Fruit fly (Drosophila melanogaster) whole organism, pupa: Measurements from ENCODE around the gene CG42553.
A peak's percentile ranks its signal among the peaks of the same experiment; 100 is the strongest.

ENCODE experiments used
- CG10348 ChIP-seq: fragments of 200-800 bp; sonication (Bioruptor generic); IDR thresholded peaks from 2 replicates; pipeline ENCODE4 v1.3.6; 2022; ENCODE audit warnings: missing biosample characterization, missing genetic modification characterization
- CG12605 ChIP-seq: fragments of 200-800 bp; sonication (Bioruptor generic); IDR thresholded peaks from 2 replicates; pipeline ENCODE4 v1.3.6; 2022; ENCODE audit warnings: missing biosample characterization, missing genetic modification characterization
- CG13204 ChIP-seq: fragments of 200-800 bp; sonication (Bioruptor generic); optimal IDR thresholded peaks from 2 replicates; lab custom pipeline; 2018; ENCODE audit warnings: missing biosample characterization, mild to moderate bottlenecking, missing genetic modification characterization, moderate library complexity
- CG14655 ChIP-seq: fragments of 200-800 bp; sonication (Bioruptor generic); optimal IDR thresholded peaks from 3 replicates; lab custom pipeline; 2017; ENCODE audit warnings: mild to moderate bottlenecking, missing biosample characterization, missing genetic modification reagents, missing genetic modification characterization
- CG15710 ChIP-seq: fragments of 200-800 bp; sonication (Bioruptor generic); optimal IDR thresholded peaks from 2 replicates; lab custom pipeline; 2018; ENCODE audit warnings: missing biosample characterization, mild to moderate bottlenecking, missing genetic modification characterization, moderate library complexity
- CG17806 ChIP-seq: fragments of 200-800 bp; sonication (Bioruptor generic); optimal IDR thresholded peaks from 2 replicates; lab custom pipeline; 2018; ENCODE audit warnings: missing biosample characterization, mild to moderate bottlenecking, missing genetic modification characterization, moderate library complexity
- CG32121 ChIP-seq: fragments of 200-800 bp; sonication (Bioruptor generic); IDR thresholded peaks from 2 replicates; pipeline ENCODE4 v1.3.6; 2022; ENCODE audit warnings: missing biosample characterization, missing genetic modification characterization
- CG34367 ChIP-seq: fragments of 200-800 bp; sonication (Bioruptor generic); optimal IDR thresholded peaks from 2 replicates; lab custom pipeline; 2018; ENCODE audit warnings: missing biosample characterization, mild to moderate bottlenecking, missing genetic modification characterization
- CG4496 ChIP-seq: fragments of 200-800 bp; sonication (Bioruptor generic); IDR thresholded peaks from 3 replicates; pipeline ENCODE4 v1.3.6; 2022; ENCODE audit warnings: missing biosample characterization, missing genetic modification characterization
- CG8159 ChIP-seq: fragments of 200-800 bp; sonication (Bioruptor generic); optimal IDR thresholded peaks from 3 replicates; lab custom pipeline; 2018; ENCODE audit warnings: missing biosample characterization, mild to moderate bottlenecking, missing genetic modification characterization, moderate library complexity
- CG8301 ChIP-seq: fragments of 200-800 bp; sonication (Bioruptor generic); optimal IDR thresholded peaks from 2 replicates; lab custom pipeline; 2018; ENCODE audit warnings: missing biosample characterization, mild to moderate bottlenecking, missing genetic modification characterization
- CG9948 ChIP-seq: fragments of 200-800 bp; sonication (Bioruptor generic); optimal IDR thresholded peaks from 2 replicates; lab custom pipeline; 2018; ENCODE audit warnings: missing biosample characterization, mild to moderate bottlenecking, missing genetic modification characterization, moderate library complexity
- D1 ChIP-seq: fragments of 200-800 bp; sonication (Bioruptor generic); optimal IDR thresholded peaks from 2 replicates; lab custom pipeline; 2018; ENCODE audit warnings: missing biosample characterization, mild to moderate bottlenecking, missing genetic modification characterization, moderate library complexity
- EcR ChIP-seq: fragments of 200-800 bp; sonication (Bioruptor generic); optimal IDR thresholded peaks from 3 replicates; lab custom pipeline; 2019; ENCODE audit warnings: missing biosample characterization, missing genetic modification characterization, mild to moderate bottlenecking, moderate library complexity, missing genetic modification reagents
- Ets98B ChIP-seq: fragments of 200-800 bp; sonication (Bioruptor generic); IDR thresholded peaks from 2 replicates; pipeline ENCODE4 v1.3.6; 2022; ENCODE audit warnings: missing biosample characterization, missing genetic modification characterization
- Pif1A ChIP-seq: fragments of 200-800 bp; sonication (Bioruptor generic); optimal IDR thresholded peaks from 3 replicates; lab custom pipeline; 2016; ENCODE audit warnings: missing biosample characterization, missing genetic modification characterization
- Pif1B ChIP-seq: fragments of 200-800 bp; sonication (Bioruptor generic); optimal IDR thresholded peaks from 3 replicates; lab custom pipeline; 2016; ENCODE audit warnings: missing biosample characterization, missing genetic modification characterization
- Snoo ChIP-seq: fragments of 200-800 bp; sonication (Bioruptor generic); optimal IDR thresholded peaks from 3 replicates; lab custom pipeline; 2017; ENCODE audit warnings: missing biosample characterization, mild to moderate bottlenecking, missing genetic modification characterization, inconsistent platforms
- fd96Ca ChIP-seq: fragments of 200-800 bp; sonication (Bioruptor generic); IDR thresholded peaks from 3 replicates; pipeline ENCODE4 v1.3.6; 2022; ENCODE audit warnings: missing biosample characterization, missing genetic modification characterization
- gl ChIP-seq: fragments of 200-800 bp; sonication (Bioruptor generic); optimal IDR thresholded peaks from 2 replicates; lab custom pipeline; 2018; ENCODE audit warnings: missing biosample characterization, mild to moderate bottlenecking, missing genetic modification characterization
- rn ChIP-seq: fragments of 200-800 bp; sonication (Bioruptor generic); IDR thresholded peaks from 2 replicates; pipeline ENCODE4 v1.3.6; 2022; ENCODE audit warnings: missing biosample characterization, missing genetic modification characterization

The CG42553 gene

dm6 chr3L:815234-816200 lies 18.4 kb upstream of the CG42553 start:
- no peak for TF ChIP-seq Pif1B (GFP tag; lab: Kevin White, UChicago)
- no peak for TF ChIP-seq CG10348 (GFP tag; lab: Robert Waterston, UW)
- TF ChIP-seq CG15710 (tag; lab: Kevin White, UChicago) = no peak
- TF ChIP-seq CG32121 = no peak
- TF ChIP-seq Snoo (tag; lab: Kevin White, UChicago) = no peak
- TF ChIP-seq CG4496 = 0 out of 3 replicates have a peak, but pooled peaks have one; percentile 31
- no peak for TF ChIP-seq Pif1A (GFP tag; lab: Kevin White, UChicago)
- no peak for TF ChIP-seq CG12605 (GFP tag; lab: Robert Waterston, UW)

- TF ChIP-seq fd96Ca (GFP tag; lab: Robert Waterston, UW) = no peak
- peak; percentile 46 for TF ChIP-seq Pif1B (GFP tag; lab: Kevin White, UChicago)
- TF ChIP-seq CG14655 = no peak
- TF ChIP-seq CG8159 (tag; lab: Kevin White, UChicago) = peak; percentile 59
- peak; percentile 22 for TF ChIP-seq Snoo (tag; lab: Kevin White, UChicago)
- no peak for TF ChIP-seq rn
- TF ChIP-seq D1 (tag; lab: Kevin White, UChicago) = no peak
- TF ChIP-seq Pif1A (GFP tag; lab: Kevin White, UChicago) = peak; percentile 63
- no peak for TF ChIP-seq CG8301 (tag; lab: Kevin White, UChicago)
- no peak for TF ChIP-seq Ets98B
- TF ChIP-seq CG4496 = no peak
- TF ChIP-seq CG17806 (tag; lab: Kevin White, UChicago) = peak; percentile 38
- no peak for TF ChIP-seq CG13204 (GFP tag; lab: Kevin White, UChicago)
- TF ChIP-seq CG10348 (GFP tag; lab: Robert Waterston, UW) = no peak
- TF ChIP-seq CG32121 = no peak
- TF ChIP-seq CG9948 (tag; lab: Kevin White, UChicago) = peak; percentile 38
- TF ChIP-seq CG15710 (tag; lab: Kevin White, UChicago) = peak; percentile 41
- no peak for TF ChIP-seq CG12605 (GFP tag; lab: Robert Waterston, UW)
- peak; percentile 42 for TF ChIP-seq CG34367 (tag; lab: Kevin White, UChicago)
- no peak for TF ChIP-seq gl (tag; lab: Kevin White, UChicago)
- no peak for TF ChIP-seq EcR
Observed at dm6 chr3L:817708-818107, 16.2 kb upstream of the CG42553 start.

- TF ChIP-seq CG13204 (GFP tag; lab: Kevin White, UChicago) (no peak), CG12605 (GFP tag; lab: Robert Waterston, UW) (no peak), Pif1B (GFP tag; lab: Kevin White, UChicago) (peak; percentile 41), D1 (tag; lab: Kevin White, UChicago) (no peak), rn (no peak), CG10348 (GFP tag; lab: Robert Waterston, UW) (peak; percentile 31; the same call in 1 of the 2 replicates), CG9948 (tag; lab: Kevin White, UChicago) (peak; percentile 20), Snoo (tag; lab: Kevin White, UChicago) (peak; percentile 58), EcR (no peak), CG17806 (tag; lab: Kevin White, UChicago) (peak; percentile 24), Ets98B (peak; percentile 25; the same call in 1 of the 2 replicates), CG8159 (tag; lab: Kevin White, UChicago) (peak; percentile 61), Pif1A (GFP tag; lab: Kevin White, UChicago) (peak; percentile 61), fd96Ca (GFP tag; lab: Robert Waterston, UW) (peak; percentile 39; the same call in 1 of the 3 replicates), gl (tag; lab: Kevin White, UChicago) (no peak), CG15710 (tag; lab: Kevin White, UChicago) (peak; percentile 43), CG8301 (tag; lab: Kevin White, UChicago) (peak; percentile 14), CG34367 (tag; lab: Kevin White, UChicago) (peak; percentile 17), CG14655 (peak; percentile 10), CG32121 (peak; percentile 10), CG4496 (no peak; the same call in 2 of the 3 replicates)
Observed at dm6 chr3L:818438-819138, 15.3 kb upstream of the CG42553 start.

dm6 chr3L:819297-819886 lies 14.5 kb upstream of the CG42553 start:
- peak; percentile 67 for TF ChIP-seq Snoo (tag; lab: Kevin White, UChicago)
- no peak for TF ChIP-seq CG13204 (GFP tag; lab: Kevin White, UChicago)
- no peak for TF ChIP-seq EcR
- peak; percentile 55 for TF ChIP-seq Ets98B
- TF ChIP-seq CG8159 (tag; lab: Kevin White, UChicago) = no peak
- no peak for TF ChIP-seq D1 (tag; lab: Kevin White, UChicago)
- peak; percentile 3 for TF ChIP-seq CG15710 (tag; lab: Kevin White, UChicago)
- TF ChIP-seq fd96Ca (GFP tag; lab: Robert Waterston, UW) = peak; percentile 57; the same call in 1 of the 3 replicates
- no peak for TF ChIP-seq CG34367 (tag; lab: Kevin White, UChicago)
- TF ChIP-seq CG10348 (GFP tag; lab: Robert Waterston, UW) = no peak
- no peak for TF ChIP-seq CG12605 (GFP tag; lab: Robert Waterston, UW)
- peak; percentile 1 for TF ChIP-seq CG8301 (tag; lab: Kevin White, UChicago)
- peak; percentile 33 for TF ChIP-seq Pif1A (GFP tag; lab: Kevin White, UChicago)
- peak; percentile 16 for TF ChIP-seq CG17806 (tag; lab: Kevin White, UChicago)
- TF ChIP-seq CG9948 (tag; lab: Kevin White, UChicago) = no peak
- TF ChIP-seq CG14655 = no peak
- TF ChIP-seq rn = peak; percentile 51; the same call in 1 of the 2 replicates
- 0 out of 2 replicates have a peak, but pooled peaks have one; percentile 23 for TF ChIP-seq CG32121
- peak; percentile 56 for TF ChIP-seq Pif1B (GFP tag; lab: Kevin White, UChicago)
- no peak for TF ChIP-seq gl (tag; lab: Kevin White, UChicago)
- TF ChIP-seq CG4496 = peak; percentile 71
